Worm (Caenorhabditis elegans) whole organism, dauer: ENCODE data around the gene nep-6.
"Not testable (repeated sequence)": the region's sequence is repeated elsewhere in the genome, so short reads cannot be mapped to it uniquely, and the experiment has no call there.

Source experiments
- unc-62 ChIP-seq: sonication (generic microtip); optimal IDR thresholded peaks from 2 replicates; lab custom pipeline; 2017; ENCODE audit warnings: missing biosample characterization, missing genetic modification reagents, missing genetic modification characterization

Gene nep-6

ce11 chrII:3445285-3445806 lies 28.7 kb downstream of the nep-6 start, which contains the start of the genes C16C8.5 and C16C8.16:
Gene C16C8.5, minus strand, starts transcription at chrII:3445385.
Gene C16C8.16, plus strand, starts transcription at chrII:3445756.
- TF ChIP-seq unc-62 (GFP tag; lab: Kevin White, UChicago) = no peak

DNA sequence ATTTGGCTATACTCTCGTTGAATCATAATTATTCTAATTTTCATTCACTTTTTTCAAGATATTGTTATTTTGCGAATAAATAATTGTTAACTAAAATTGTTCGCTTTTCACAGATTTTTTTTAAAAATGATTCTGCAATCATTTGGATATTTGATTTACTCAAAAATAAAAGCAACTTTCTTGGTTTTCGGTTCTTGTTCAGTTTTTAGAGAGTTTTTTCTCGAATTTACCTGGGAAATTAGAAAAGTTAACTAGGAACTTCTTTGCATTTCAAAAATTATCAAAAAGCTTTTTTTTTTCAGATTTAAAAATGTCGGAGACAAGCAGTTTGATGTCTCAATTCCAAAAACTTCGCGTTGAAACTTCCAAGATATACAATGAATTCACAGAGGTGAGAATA lies 30.0 kb downstream of the nep-6 start, which contains the start of the genes C16C8.20 and gldi-6:
Gene C16C8.20 (plus strand): TSS at position 301 of the 400 bp plus-strand sequence.
Gene gldi-6 (plus strand): TSS at position 301 of the 400 bp plus-strand sequence.
- no peak for TF ChIP-seq unc-62 (GFP tag; lab: Kevin White, UChicago)

DNA sequence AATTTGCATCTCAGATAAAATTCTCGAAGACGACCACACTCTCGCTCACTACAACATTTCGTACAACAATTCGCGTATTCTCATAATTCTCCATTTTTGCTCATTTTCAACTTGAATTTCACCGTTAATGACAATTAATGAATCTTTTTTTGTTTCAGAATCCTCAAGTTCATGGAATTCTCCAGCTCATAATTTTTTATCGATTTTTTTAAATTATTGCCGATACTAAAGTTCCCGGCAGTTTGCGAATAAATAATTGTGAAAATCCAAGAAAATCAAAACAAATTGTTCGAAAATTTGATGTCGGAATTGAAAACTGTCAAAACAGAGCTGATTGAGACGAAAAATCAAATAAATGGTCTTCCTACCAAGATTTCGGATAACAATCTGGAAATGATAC lies 31.3 kb downstream of the nep-6 start, which contains the start of gene C16C8.21:
Gene C16C8.21 (plus strand): TSS at position 301 of the 400 bp plus-strand sequence.
- TF ChIP-seq unc-62 (GFP tag; lab: Kevin White, UChicago) = no peak

DNA sequence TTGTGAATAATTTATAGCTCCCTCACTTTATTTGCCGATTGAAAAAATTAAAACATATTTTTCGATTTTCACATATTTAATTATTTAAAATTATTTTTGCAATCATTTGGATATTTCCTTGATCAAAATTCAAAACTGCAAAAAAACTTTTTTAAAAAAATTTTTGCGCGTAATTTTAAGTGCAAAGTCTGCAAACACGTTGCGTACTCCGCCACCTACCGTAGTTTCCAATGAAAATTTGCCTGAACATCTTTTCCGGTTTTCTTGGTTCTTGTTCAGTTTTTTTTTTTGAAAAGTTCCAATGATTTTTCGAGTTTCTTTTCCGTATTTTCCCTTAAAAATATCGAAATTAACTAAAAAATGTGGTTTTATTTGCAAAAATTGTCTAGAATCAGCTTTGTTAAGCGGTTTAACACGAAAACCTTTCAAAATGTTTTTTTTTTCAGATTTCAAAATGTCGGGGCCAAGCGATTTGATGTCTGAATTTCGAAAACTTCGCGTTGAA lies 32.2 kb downstream of the nep-6 start, which contains the start of gene C16C8.25:
Gene C16C8.25 (plus strand): TSS at position 455 of the 505 bp plus-strand sequence.
- TF ChIP-seq unc-62 (GFP tag; lab: Kevin White, UChicago) = no peak

ce11 chrII:3449514-3449913 lies 32.9 kb downstream of the nep-6 start, which contains the start of gene C16C8.14:
Gene C16C8.14, plus strand, starts transcription at chrII:3449814.
- TF ChIP-seq unc-62 (GFP tag; lab: Kevin White, UChicago) = not testable (repeated sequence)

DNA sequence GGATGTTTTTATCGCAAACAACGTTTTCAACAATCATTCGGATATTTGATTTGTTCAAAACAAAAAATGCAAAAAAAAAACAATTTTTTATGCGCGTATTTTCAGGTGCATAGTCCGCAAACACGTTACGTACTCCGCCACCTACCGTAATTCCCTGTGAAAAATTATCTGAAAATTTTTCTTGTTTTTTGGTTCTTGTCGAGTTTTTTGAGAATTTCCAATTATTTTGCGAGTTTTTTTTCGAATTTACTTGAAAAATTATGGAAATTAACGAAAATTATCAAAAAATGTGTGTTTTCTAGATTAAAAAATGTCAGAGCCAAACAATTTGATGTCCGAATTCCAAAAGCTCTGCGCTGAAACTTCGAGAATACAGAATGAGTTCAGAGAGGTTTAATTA lies 35.8 kb downstream of the nep-6 start, which contains the start of gene C16C8.12:
Gene C16C8.12 (plus strand): TSS at position 301 of the 400 bp plus-strand sequence.
- no peak for TF ChIP-seq unc-62 (GFP tag; lab: Kevin White, UChicago)

- TF ChIP-seq unc-62 (GFP tag; lab: Kevin White, UChicago) = no peak
Measured at ce11 chrII:3453521-3453920, 36.9 kb downstream of the nep-6 start, which contains the start of gene C16C8.11. Gene C16C8.11, plus strand, starts transcription at chrII:3453708.

DNA sequence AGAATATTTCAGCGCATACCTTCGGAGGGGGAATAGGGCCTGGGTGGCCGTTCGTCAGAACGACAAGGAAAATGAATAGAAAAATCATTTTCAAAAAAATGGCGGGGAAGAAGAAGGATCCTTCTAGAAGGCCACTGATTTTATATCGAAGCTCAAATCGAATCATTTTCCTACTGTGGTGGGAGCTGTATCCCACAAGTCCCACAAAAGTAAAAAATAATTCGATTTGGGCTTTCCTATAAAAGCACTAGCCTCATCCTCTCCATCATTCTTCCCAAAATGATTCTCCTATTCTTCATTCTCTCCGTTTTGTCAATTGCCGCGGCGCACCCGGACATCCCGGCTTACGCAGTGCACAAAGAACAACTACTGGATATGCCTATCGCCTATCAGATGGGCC lies 41.6 kb downstream of the nep-6 start, which contains the start of the genes C16C8.26 and C16C8.19:
Gene C16C8.26 (minus strand): TSS at position 101 of the 400 bp plus-strand sequence.
Gene C16C8.19 (plus strand): TSS at position 279 of the 400 bp plus-strand sequence.
- no peak for TF ChIP-seq unc-62 (GFP tag; lab: Kevin White, UChicago)

- no peak for TF ChIP-seq unc-62 (GFP tag; lab: Kevin White, UChicago)
Measured at ce11 chrII:3459199-3459598, 42.6 kb downstream of the nep-6 start.

ce11 chrII:3460048-3460447 lies 43.4 kb downstream of the nep-6 start, which contains the start of gene C16C8.7:
Gene C16C8.7, minus strand, starts transcription at chrII:3460148.
- TF ChIP-seq unc-62 (GFP tag; lab: Kevin White, UChicago) = no peak

- TF ChIP-seq unc-62 (GFP tag; lab: Kevin White, UChicago) = no peak
Measured at ce11 chrII:3461586-3461985, 45.0 kb downstream of the nep-6 start, which contains the start of gene C16C8.8. Gene C16C8.8, minus strand, starts transcription at chrII:3461686.

- no peak for TF ChIP-seq unc-62 (GFP tag; lab: Kevin White, UChicago)
Measured at ce11 chrII:3463097-3463496, 46.5 kb downstream of the nep-6 start, which contains the start of gene C16C8.9. Gene C16C8.9, minus strand, starts transcription at chrII:3463197.

DNA sequence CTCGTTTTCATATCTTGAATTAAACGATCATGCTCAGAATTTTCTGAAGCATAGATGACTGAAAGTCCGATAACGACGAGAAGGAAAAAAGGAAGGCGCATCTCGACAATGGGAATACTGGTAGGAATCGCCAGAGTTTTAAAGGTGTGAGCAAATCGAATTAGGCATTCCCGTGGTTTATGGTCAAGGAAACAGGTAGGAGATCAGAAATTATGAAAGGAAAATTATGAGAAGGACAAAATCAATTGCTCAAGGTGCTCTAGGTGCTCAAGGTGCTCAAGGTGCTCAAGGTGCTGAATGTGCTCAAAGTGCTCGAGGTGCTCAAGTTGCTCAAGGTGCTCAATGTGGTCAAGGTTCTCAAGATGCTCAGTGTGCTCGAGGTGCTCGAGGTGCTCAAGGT lies 48.0 kb downstream of the nep-6 start, which contains the start of gene C16C8.10:
Gene C16C8.10 (minus strand): TSS at position 101 of the 400 bp plus-strand sequence.
- TF ChIP-seq unc-62 (GFP tag; lab: Kevin White, UChicago) = not testable (repeated sequence)
